Fruit fly (Drosophila melanogaster): ENCODE data around the gene Rint1.

DNA sequence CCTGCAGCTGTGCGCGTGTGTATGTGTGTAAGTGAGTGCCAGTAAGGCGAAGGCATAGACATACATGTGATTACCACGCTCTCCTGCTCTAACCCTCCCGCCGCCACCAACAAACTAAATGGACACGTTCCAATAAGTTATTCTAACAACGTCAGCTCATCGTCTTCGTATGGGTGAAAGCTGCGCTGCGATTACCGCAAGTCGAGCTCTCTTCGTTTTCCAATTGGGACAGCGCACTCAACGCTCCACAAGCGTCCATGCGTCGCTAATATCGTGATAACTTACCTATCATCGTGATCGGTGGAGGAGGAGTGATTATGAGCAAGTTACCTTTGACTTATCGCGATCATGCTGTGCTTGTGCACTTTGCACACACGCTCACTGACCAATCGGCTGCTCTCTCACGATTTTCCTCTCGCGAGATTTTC lies 37.7 kb downstream of the Rint1 start:
- TF ChIP-seq CG8478 (optimal IDR thresholded peaks at IDR 0.05) (no peak), CTCF (optimal IDR thresholded peaks at IDR 0.05) (no peak)

All from S2 (cell line).